Fruit fly (Drosophila melanogaster): ENCODE data around the gene GatC.

GatC gene

DNA sequence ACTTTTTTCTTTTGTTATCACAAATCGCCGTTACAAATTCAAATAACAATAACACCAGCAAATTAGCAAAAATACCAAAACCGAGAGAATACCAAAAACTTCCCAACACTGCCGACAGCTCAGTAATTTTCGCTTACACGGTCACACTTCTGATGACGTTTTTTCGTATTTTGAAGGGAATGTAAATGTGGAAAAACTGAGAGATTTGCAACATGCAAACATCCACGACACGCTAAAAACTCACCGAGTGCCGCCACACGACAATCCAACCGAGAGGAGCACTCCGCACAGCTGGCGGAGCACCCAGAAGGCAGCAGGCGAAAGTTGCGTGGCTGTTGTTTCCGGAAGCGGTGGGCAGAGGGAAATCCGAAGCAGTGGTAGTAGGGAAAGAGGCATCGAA lies 39.5 kb downstream of the GatC start, which contains the start of gene Sec71 (continued):
- no peak for TF ChIP-seq Dad (GFP tag; optimal IDR thresholded peaks at IDR 0.05)
- no peak for TF ChIP-seq CG8924 (tag; optimal IDR thresholded peaks at IDR 0.05)
- TF ChIP-seq BEAF-32 (GFP tag; optimal IDR thresholded peaks at IDR 0.05), result peak; percentile 31
- TF ChIP-seq Ptx1 (GFP tag; IDR thresholded peaks at IDR 0.05), result no peak
- no peak for TF ChIP-seq CG6272 (GFP tag; IDR thresholded peaks at IDR 0.05)
- no peak for TF ChIP-seq cg (GFP tag; optimal IDR thresholded peaks at IDR 0.05)
- TF ChIP-seq trem (tag; optimal IDR thresholded peaks at IDR 0.05), result peak; percentile 68
- peak; percentile 48 for TF ChIP-seq HmgZ (tag; optimal IDR thresholded peaks at IDR 0.05)
- TF ChIP-seq eve (GFP tag; optimal IDR thresholded peaks at IDR 0.05), result no peak
- TF ChIP-seq CG15269 (tag; optimal IDR thresholded peaks at IDR 0.05), result no peak
- no peak for TF ChIP-seq CG12155 (GFP tag; optimal IDR thresholded peaks at IDR 0.05)
- TF ChIP-seq CG9797 (GFP tag; optimal IDR thresholded peaks at IDR 0.05), result peak; percentile 86
- TF ChIP-seq Pdp1 (GFP tag; optimal IDR thresholded peaks at IDR 0.05), result no peak
- TF ChIP-seq CG30020 (tag; optimal IDR thresholded peaks at IDR 0.05), result no peak
- TF ChIP-seq CG15514 (GFP tag; optimal IDR thresholded peaks at IDR 0.05), result no peak
- no peak for TF ChIP-seq ro (GFP tag; IDR thresholded peaks at IDR 0.05)
- TF ChIP-seq en (GFP tag; optimal IDR thresholded peaks at IDR 0.05), result no peak
- TF ChIP-seq CG1792 (GFP tag; optimal IDR thresholded peaks at IDR 0.05), result no peak
- no peak; the same call in 1 of the 2 replicates for TF ChIP-seq vvl (GFP tag; IDR thresholded peaks at IDR 0.05)
- no peak for TF ChIP-seq CG1602 (GFP tag; optimal IDR thresholded peaks at IDR 0.05)
- peak; percentile 1 for TF ChIP-seq CG2116 (GFP tag; optimal IDR thresholded peaks at IDR 0.05)
- peak; percentile 62 for TF ChIP-seq Ets97D (GFP tag; optimal IDR thresholded peaks at IDR 0.05)
- TF ChIP-seq CG31365 (tag; optimal IDR thresholded peaks at IDR 0.05), result no peak
- no peak for TF ChIP-seq CG4282 (GFP tag; optimal IDR thresholded peaks at IDR 0.05)
- TF ChIP-seq dmrt99B (tag; optimal IDR thresholded peaks at IDR 0.05), result no peak
- TF ChIP-seq CG13624 (GFP tag; optimal IDR thresholded peaks at IDR 0.05), result no peak
- no peak for TF ChIP-seq CG3407 (GFP tag; optimal IDR thresholded peaks at IDR 0.05)
- TF ChIP-seq her (GFP tag; optimal IDR thresholded peaks at IDR 0.05), result no peak
- peak; percentile 3 for TF ChIP-seq CG2120 (GFP tag; optimal IDR thresholded peaks at IDR 0.05)
- no peak for TF ChIP-seq Gsc (GFP tag; IDR thresholded peaks at IDR 0.05)
- TF ChIP-seq gfzf (GFP tag; optimal IDR thresholded peaks at IDR 0.05), result peak; percentile 89
- no peak for TF ChIP-seq CG18764 (GFP tag; optimal IDR thresholded peaks at IDR 0.05)
- no peak for TF ChIP-seq sima (GFP tag; optimal IDR thresholded peaks at IDR 0.05)
- TF ChIP-seq fd3F (GFP tag; optimal IDR thresholded peaks at IDR 0.05), result no peak

DNA sequence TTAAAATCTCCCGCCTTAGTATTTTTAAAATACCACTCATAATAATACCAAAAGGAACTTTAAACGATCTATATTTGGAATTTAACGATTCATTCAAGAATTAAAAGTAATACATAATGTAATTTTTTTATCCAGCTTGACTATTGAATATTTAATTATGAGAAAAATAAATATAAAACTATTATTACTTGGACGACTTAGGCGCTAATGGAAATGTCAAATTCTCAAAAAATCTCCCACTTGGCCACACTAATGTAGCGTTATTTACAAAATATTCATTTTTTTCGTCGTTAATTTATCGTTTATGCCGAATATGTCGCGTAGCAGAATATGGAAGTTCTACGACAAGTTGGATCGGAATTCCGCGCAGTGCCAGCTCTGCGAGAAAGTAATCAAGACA lies 42.2 kb downstream of the GatC start, which contains the start of gene CG16863:
Gene CG16863, plus strand, starts transcription at position 245 of the 400 bp plus-strand sequence.
- no peak for TF ChIP-seq lola (GFP tag; optimal IDR thresholded peaks at IDR 0.05)
- TF ChIP-seq Tbp (GFP tag; optimal IDR thresholded peaks at IDR 0.05), result no peak
- peak; percentile 82 for TF ChIP-seq E2f2 (GFP tag; IDR thresholded peaks at IDR 0.05)
- no peak for TF ChIP-seq nom (GFP tag; optimal IDR thresholded peaks at IDR 0.05)
- TF ChIP-seq pb (GFP tag; optimal IDR thresholded peaks at IDR 0.05), result no peak
- TF ChIP-seq CG3281 (GFP tag; optimal IDR thresholded peaks at IDR 0.05), result no peak
- TF ChIP-seq Scr (GFP tag; IDR thresholded peaks at IDR 0.05; ENCODE audit: partially characterized antibody), result no peak
- no peak for TF ChIP-seq CG12299 (tag; optimal IDR thresholded peaks at IDR 0.05)
- no peak for TF ChIP-seq Mad (GFP tag; optimal IDR thresholded peaks at IDR 0.05)
- TF ChIP-seq CG9876 (GFP tag; optimal IDR thresholded peaks at IDR 0.05), result no peak
- TF ChIP-seq CG11695 (GFP tag; IDR thresholded peaks at IDR 0.05), result no peak
- TF ChIP-seq CG2199 (GFP tag; IDR thresholded peaks at IDR 0.05), result no peak
- TF ChIP-seq CG17829 (tag; optimal IDR thresholded peaks at IDR 0.05), result peak; percentile 17
- no peak for TF ChIP-seq Optix (GFP tag; IDR thresholded peaks at IDR 0.05)
- no peak for TF ChIP-seq CG12104 (GFP tag; optimal IDR thresholded peaks at IDR 0.05)
- TF ChIP-seq CG11560 (tag; IDR thresholded peaks at IDR 0.05), result no peak
- no peak for TF ChIP-seq sna (GFP tag; IDR thresholded peaks at IDR 0.05; ENCODE audit: partially characterized antibody)
- no peak for TF ChIP-seq rib (GFP tag; IDR thresholded peaks at IDR 0.05)
- TF ChIP-seq gfzf (GFP tag; optimal IDR thresholded peaks at IDR 0.05), result peak; percentile 66
- TF ChIP-seq Oaz (GFP tag; IDR thresholded peaks at IDR 0.05), result no peak
- TF ChIP-seq E2f1 (GFP tag; IDR thresholded peaks at IDR 0.05), result no peak
- TF ChIP-seq Dad (GFP tag; optimal IDR thresholded peaks at IDR 0.05), result no peak
